Worm (Caenorhabditis elegans) whole organism, L1 larva: ENCODE data around the gene C01G5.3.

Experiments
- C04F5.9 ChIP-seq: sonication (generic microtip); optimal IDR thresholded peaks from 2 replicates; lab custom pipeline; 2016; ENCODE audit warnings: missing genetic modification characterization, missing compliant biosample characterization
- C16A3.4 ChIP-seq: fragments of 150-350 bp; optimal IDR thresholded peaks from 2 replicates; lab custom pipeline; 2014; ENCODE audit warnings: missing biosample characterization, missing genetic modification characterization
- F16B12.6 ChIP-seq: fragments of 150-350 bp; optimal IDR thresholded peaks from 2 replicates; lab custom pipeline; 2014; ENCODE audit warnings: missing biosample characterization, missing genetic modification characterization
- aha-1 ChIP-seq: fragments of 150-350 bp; optimal IDR thresholded peaks from 2 replicates; lab custom pipeline; 2014; ENCODE audit warnings: missing biosample characterization, missing genetic modification characterization
- aly-2 ChIP-seq: fragments of 150-350 bp; optimal IDR thresholded peaks from 2 replicates; lab custom pipeline; 2014; ENCODE audit warnings: missing biosample characterization, missing genetic modification characterization
- ceh-63 ChIP-seq: fragments of 200-800 bp; sonication (Bioruptor generic); optimal IDR thresholded peaks from 2 replicates; lab custom pipeline; 2018; ENCODE audit warnings: mild to moderate bottlenecking, missing genetic modification characterization, missing compliant biosample characterization
- ceh-8 ChIP-seq: fragments of 200-800 bp; sonication (Bioruptor generic); optimal IDR thresholded peaks from 2 replicates; lab custom pipeline; 2018; ENCODE audit warnings: mild to moderate bottlenecking, missing genetic modification characterization, moderate library complexity, missing compliant biosample characterization
- ceh-82 ChIP-seq, 3 experiments: fragments of 150-350 bp in 1 of 3; sonication (generic microtip) in 2 of 3; optimal IDR thresholded peaks; 2 replicates each; lab custom pipeline; 2014 to 2017; ENCODE audit warnings: missing biosample characterization in 3 of 3, missing genetic modification characterization in 3 of 3
- ceh-90 ChIP-seq: sonication (generic microtip); optimal IDR thresholded peaks from 2 replicates; lab custom pipeline; 2016; ENCODE audit warnings: missing genetic modification characterization, missing compliant biosample characterization
- ces-1 ChIP-seq: fragments of 150-350 bp; optimal IDR thresholded peaks from 2 replicates; lab custom pipeline; 2014; ENCODE audit warnings: missing biosample characterization, missing genetic modification reagents, missing genetic modification characterization
- dpl-1 ChIP-seq, 3 experiments: fragments of 150-350 bp in 2 of 3; sonication (generic microtip) in 1 of 3; optimal IDR thresholded peaks; 2 replicates each; lab custom pipeline; 2014 to 2017; ENCODE audit warnings: missing biosample characterization in 3 of 3, missing genetic modification characterization in 3 of 3, missing genetic modification reagents in 3 of 3
- dsc-1 ChIP-seq: sonication (generic microtip); optimal IDR thresholded peaks from 2 replicates; lab custom pipeline; 2016; ENCODE audit warnings: mild to moderate bottlenecking, missing genetic modification characterization, missing compliant biosample characterization
- elt-2 ChIP-seq: sonication (generic microtip); optimal IDR thresholded peaks from 2 replicates; lab custom pipeline; 2016; ENCODE audit warnings: missing genetic modification characterization, mild to moderate bottlenecking, inconsistent platforms, missing compliant biosample characterization, missing genetic modification reagents
- elt-3 ChIP-seq, 6 experiments: fragments of 150-350 bp in 1 of 6; sonication (generic microtip); optimal IDR thresholded peaks; 2 replicates each; lab custom pipeline; 2017 to 2018; ENCODE audit warnings: missing biosample characterization in 6 of 6, missing genetic modification characterization in 6 of 6, inconsistent platforms in 1 of 6
- ets-5 ChIP-seq: fragments of 200-800 bp; sonication (Bioruptor generic); IDR thresholded peaks from 2 replicates; pipeline ENCODE4 v1.3.6; 2022; ENCODE audit warnings: missing genetic modification characterization, missing compliant biosample characterization
- fkh-10 ChIP-seq: sonication (generic microtip); optimal IDR thresholded peaks from 2 replicates; lab custom pipeline; 2017; ENCODE audit warnings: missing biosample characterization, missing genetic modification reagents, missing genetic modification characterization
- fkh-4 ChIP-seq: sonication (generic microtip); optimal IDR thresholded peaks from 2 replicates; lab custom pipeline; 2016; ENCODE audit warnings: missing compliant biosample characterization, missing genetic modification characterization, borderline replicate concordance
- fkh-8 ChIP-seq: sonication (generic microtip); optimal IDR thresholded peaks from 2 replicates; lab custom pipeline; 2016; ENCODE audit warnings: mild to moderate bottlenecking, missing genetic modification characterization, missing compliant biosample characterization
- fos-1 ChIP-seq: fragments of 150-350 bp; optimal IDR thresholded peaks from 2 replicates; lab custom pipeline; 2014; ENCODE audit warnings: missing biosample characterization, missing genetic modification characterization
- hlh-17 ChIP-seq: fragments of 200-800 bp; sonication (Bioruptor generic); optimal IDR thresholded peaks from 2 replicates; lab custom pipeline; 2018; ENCODE audit warnings: missing genetic modification characterization, mild to moderate bottlenecking, missing compliant biosample characterization, moderate library complexity, borderline replicate concordance
- hpl-2 ChIP-seq: fragments of 150-350 bp; optimal IDR thresholded peaks from 2 replicates; lab custom pipeline; 2014; ENCODE audit warnings: missing biosample characterization, missing genetic modification reagents, missing genetic modification characterization
- isw-1 ChIP-seq: fragments of 200-800 bp; sonication (Bioruptor generic); IDR thresholded peaks from 2 replicates; pipeline ENCODE4 v1.3.6; 2022; ENCODE audit warnings: missing genetic modification characterization, missing compliant biosample characterization
- jun-1 ChIP-seq: fragments of 150-350 bp; optimal IDR thresholded peaks from 2 replicates; lab custom pipeline; 2014; ENCODE audit warnings: missing biosample characterization, missing genetic modification reagents, missing genetic modification characterization
- lin-13 ChIP-seq: fragments of 150-350 bp; optimal IDR thresholded peaks from 2 replicates; lab custom pipeline; 2014; ENCODE audit warnings: missing biosample characterization, missing genetic modification reagents, missing genetic modification characterization
- lin-14 ChIP-seq: fragments of 200-800 bp; sonication (Bioruptor generic); optimal IDR thresholded peaks from 2 replicates; lab custom pipeline; 2018; ENCODE audit warnings: mild to moderate bottlenecking, missing genetic modification characterization, moderate library complexity, missing compliant biosample characterization
- lin-35 ChIP-seq, 2 experiments: fragments of 150-350 bp; optimal IDR thresholded peaks; 2 replicates each; lab custom pipeline; 2014; ENCODE audit warnings: missing biosample characterization in 2 of 2, missing genetic modification characterization in 2 of 2, missing genetic modification reagents in 2 of 2
- lin-39 ChIP-seq: fragments of 150-350 bp; optimal IDR thresholded peaks from 2 replicates; lab custom pipeline; 2014; ENCODE audit warnings: missing biosample characterization, missing genetic modification reagents, missing genetic modification characterization
- lir-3 ChIP-seq: sonication (generic microtip); optimal IDR thresholded peaks from 2 replicates; lab custom pipeline; 2016; ENCODE audit warnings: mild to moderate bottlenecking, missing genetic modification characterization, moderate library complexity, missing compliant biosample characterization; ENCODE audit not compliant: poor library complexity
- lsy-2 ChIP-seq, 2 experiments: fragments of 150-350 bp; optimal IDR thresholded peaks; 2 replicates each; lab custom pipeline; 2014; ENCODE audit warnings: missing biosample characterization in 2 of 2, missing genetic modification characterization in 2 of 2
- mab-9 ChIP-seq: fragments of 200-800 bp; sonication (Bioruptor generic); IDR thresholded peaks from 2 replicates; pipeline ENCODE4 v1.3.6; 2022; ENCODE audit warnings: missing genetic modification reagents, missing genetic modification characterization, missing compliant biosample characterization
- mdl-1 ChIP-seq, 2 experiments: fragments of 150-350 bp; optimal IDR thresholded peaks; 2 replicates each; lab custom pipeline; 2014 to 2017; ENCODE audit warnings: missing biosample characterization in 2 of 2, missing genetic modification characterization in 2 of 2, inconsistent platforms in 1 of 2
- mef-2 ChIP-seq: fragments of 150-350 bp; optimal IDR thresholded peaks from 2 replicates; lab custom pipeline; 2014; ENCODE audit warnings: missing biosample characterization, missing genetic modification characterization
- mep-1 ChIP-seq: fragments of 150-350 bp; optimal IDR thresholded peaks from 2 replicates; lab custom pipeline; 2014; ENCODE audit warnings: missing biosample characterization, missing genetic modification characterization
- nhr-19 ChIP-seq: fragments of 200-800 bp; sonication (Bioruptor generic); conservative IDR thresholded peaks from 2 replicates; pipeline ENCODE4 v1.3.6; 2022; ENCODE audit warnings: missing genetic modification characterization, missing compliant biosample characterization
- nhr-28 ChIP-seq: fragments of 150-350 bp; optimal IDR thresholded peaks from 2 replicates; lab custom pipeline; 2014; ENCODE audit warnings: missing biosample characterization, missing genetic modification characterization
- nhr-47 ChIP-seq: sonication (generic microtip); optimal IDR thresholded peaks from 2 replicates; lab custom pipeline; 2016; ENCODE audit warnings: mild to moderate bottlenecking, missing genetic modification characterization, moderate library complexity, missing compliant biosample characterization
- nhr-71 ChIP-seq: sonication (generic microtip); optimal IDR thresholded peaks from 2 replicates; lab custom pipeline; 2016; ENCODE audit warnings: mild to moderate bottlenecking, missing genetic modification characterization, moderate library complexity, missing compliant biosample characterization
- nhr-77 ChIP-seq: fragments of 150-350 bp; optimal IDR thresholded peaks from 2 replicates; lab custom pipeline; 2014; ENCODE audit warnings: missing biosample characterization, missing genetic modification characterization
- nhr-90 ChIP-seq: sonication (generic microtip); optimal IDR thresholded peaks from 2 replicates; lab custom pipeline; 2016; ENCODE audit warnings: mild to moderate bottlenecking, missing genetic modification characterization, missing compliant biosample characterization; ENCODE audit not compliant: poor library complexity
- pax-3 ChIP-seq: fragments of 200-800 bp; sonication (Bioruptor generic); optimal IDR thresholded peaks from 2 replicates; lab custom pipeline; 2018; ENCODE audit warnings: mild to moderate bottlenecking, missing genetic modification characterization, moderate library complexity, missing compliant biosample characterization
- pqm-1 ChIP-seq: sonication (generic microtip); optimal IDR thresholded peaks from 3 replicates; lab custom pipeline; 2017; ENCODE audit warnings: missing biosample characterization, missing genetic modification characterization
- skn-1 ChIP-seq: fragments of 150-350 bp; optimal IDR thresholded peaks from 2 replicates; lab custom pipeline; 2014; ENCODE audit warnings: missing biosample characterization, missing genetic modification characterization
- snu-23 ChIP-seq: sonication (generic microtip); optimal IDR thresholded peaks from 2 replicates; lab custom pipeline; 2016; ENCODE audit warnings: missing genetic modification characterization, missing compliant biosample characterization
- sup-37 ChIP-seq: fragments of 200-800 bp; sonication (Bioruptor generic); optimal IDR thresholded peaks from 2 replicates; lab custom pipeline; 2018; ENCODE audit warnings: mild to moderate bottlenecking, missing genetic modification characterization, missing compliant biosample characterization
- tbx-2 ChIP-seq: sonication (generic microtip); optimal IDR thresholded peaks from 2 replicates; lab custom pipeline; 2016; ENCODE audit warnings: missing genetic modification characterization, missing compliant biosample characterization
- unc-130 ChIP-seq: fragments of 150-350 bp; optimal IDR thresholded peaks from 2 replicates; lab custom pipeline; 2017; ENCODE audit warnings: missing biosample characterization, missing genetic modification characterization, inconsistent platforms
- unc-62 ChIP-seq: fragments of 150-350 bp; optimal IDR thresholded peaks from 2 replicates; lab custom pipeline; 2014; ENCODE audit warnings: missing biosample characterization, missing genetic modification reagents, missing genetic modification characterization
- unc-86 ChIP-seq: sonication (generic microtip); optimal IDR thresholded peaks from 2 replicates; lab custom pipeline; 2016; ENCODE audit warnings: missing genetic modification characterization, missing compliant biosample characterization
- unc-98 ChIP-seq: fragments of 200-800 bp; sonication (Bioruptor generic); IDR thresholded peaks from 2 replicates; pipeline ENCODE4 v1.3.6; 2022; ENCODE audit warnings: missing genetic modification characterization, missing compliant biosample characterization
- xbp-1 ChIP-seq: sonication (generic microtip); optimal IDR thresholded peaks from 2 replicates; lab custom pipeline; 2016; ENCODE audit warnings: missing genetic modification characterization, missing compliant biosample characterization
- zip-4 ChIP-seq: fragments of 200-800 bp; sonication (Bioruptor generic); optimal IDR thresholded peaks from 2 replicates; lab custom pipeline; 2018; ENCODE audit warnings: mild to moderate bottlenecking, missing genetic modification characterization, moderate library complexity, missing compliant biosample characterization
- ztf-4 ChIP-seq: fragments of 150-350 bp; optimal IDR thresholded peaks from 2 replicates; lab custom pipeline; 2014; ENCODE audit warnings: missing biosample characterization, missing genetic modification characterization

The C01G5.3 gene

DNA sequence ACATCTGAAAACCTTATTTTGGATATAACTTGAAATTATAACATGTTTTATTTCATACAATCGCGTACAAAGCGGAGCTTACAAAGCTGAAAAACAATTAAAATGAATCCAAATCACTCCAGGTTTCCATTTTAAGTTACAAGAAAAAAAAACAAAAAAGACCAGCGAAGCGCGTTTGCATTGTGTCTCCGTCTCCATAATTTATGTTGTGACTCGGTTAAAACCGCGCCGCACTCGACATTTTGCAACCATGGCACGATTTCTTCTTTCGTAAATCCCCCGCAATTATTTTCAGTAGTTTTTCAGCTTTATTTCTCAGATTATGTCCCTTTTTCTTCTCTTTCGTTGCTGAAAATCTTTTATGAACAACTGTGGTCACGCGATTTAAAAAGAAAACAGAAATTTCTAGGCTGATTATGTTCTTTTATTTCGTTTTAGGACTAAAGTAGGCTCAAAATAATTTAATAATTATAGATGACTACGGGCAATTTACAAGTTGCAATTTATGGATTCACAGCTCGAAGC is 49.5 kb downstream of the C01G5.3 start, which contains the start of the genes F38A5.2 and dnj-11:
F38A5.2 (minus strand) TSS at position 4 of the 525 bp plus-strand sequence.
dnj-11 (plus strand) TSS at position 475 of the 525 bp plus-strand sequence.
- peak; percentile 70 for TF ChIP-seq lin-13 (GFP tag; lab: Kevin White, UChicago)
- peak; percentile 88 for TF ChIP-seq isw-1
- TF ChIP-seq elt-3 (tag; optimal IDR thresholded peaks at IDR 0.05; lab: Kevin White, UChicago) = peak in 2 of 6 experiments; percentile 64 to 89
- TF ChIP-seq ets-5 (GFP tag; lab: Robert Waterston, UW) = no peak
- peak; percentile 88 for TF ChIP-seq mep-1 (tag; lab: Kevin White, UChicago)
- TF ChIP-seq dsc-1 (tag; lab: Kevin White, UChicago) = peak; percentile 75
- no peak for TF ChIP-seq ces-1
- peak; percentile 70 to 93 (median 80) for TF ChIP-seq ceh-82 (tag; optimal IDR thresholded peaks at IDR 0.05; lab: Kevin White, UChicago)
- TF ChIP-seq fos-1 (tag; lab: Kevin White, UChicago) = peak; percentile 62
- TF ChIP-seq nhr-71 (tag; lab: Kevin White, UChicago) = peak; percentile 90
- no peak for TF ChIP-seq pqm-1
- TF ChIP-seq nhr-90 (tag; lab: Kevin White, UChicago) = peak; percentile 84
- TF ChIP-seq aha-1 (tag; lab: Kevin White, UChicago) = peak; percentile 13
- peak; percentile 60 for TF ChIP-seq F16B12.6 (tag; lab: Kevin White, UChicago)
- TF ChIP-seq lin-39 = peak; percentile 59
- TF ChIP-seq elt-2 (tag; lab: Kevin White, UChicago) = peak; percentile 37
- TF ChIP-seq nhr-28 (tag; lab: Kevin White, UChicago) = no peak
- peak; percentile 91 for TF ChIP-seq snu-23 (GFP tag; lab: Kevin White, UChicago)
- TF ChIP-seq lin-14 = peak; percentile 89
- peak; percentile 86 for TF ChIP-seq C16A3.4 (tag; lab: Kevin White, UChicago)
- TF ChIP-seq nhr-77 (tag; lab: Kevin White, UChicago) = peak; percentile 77
- peak; percentile 86 for TF ChIP-seq tbx-2 (tag; lab: Kevin White, UChicago)
- TF ChIP-seq ceh-63 (GFP tag; lab: Kevin White, UChicago) = no peak
- TF ChIP-seq sup-37 = peak; percentile 7
- peak; percentile 88 for TF ChIP-seq nhr-47 (tag; lab: Kevin White, UChicago)
- peak; percentile 28 for TF ChIP-seq C04F5.9 (tag; lab: Kevin White, UChicago)
- no peak for TF ChIP-seq unc-98 (GFP tag; lab: Robert Waterston, UW)
- no peak for TF ChIP-seq hlh-17 (GFP tag; lab: Kevin White, UChicago)
- TF ChIP-seq ztf-4 (tag; lab: Kevin White, UChicago) = peak; percentile 29
- peak; percentile 85 for TF ChIP-seq aly-2 (tag; lab: Kevin White, UChicago)
- TF ChIP-seq zip-4 (GFP tag; lab: Kevin White, UChicago) = peak; percentile 58
- TF ChIP-seq lin-35 (GFP tag; optimal IDR thresholded peaks at IDR 0.05; lab: Kevin White, UChicago) = peak; percentile 86 to 91
- peak; percentile 90 for TF ChIP-seq unc-130 (tag; lab: Kevin White, UChicago)
- TF ChIP-seq dpl-1 (GFP tag; optimal IDR thresholded peaks at IDR 0.05; lab: Kevin White, UChicago) = peak; percentile 79 to 86 (median 83)
- TF ChIP-seq mab-9 (GFP tag; lab: Robert Waterston, UW) = no peak
- peak; percentile 80 for TF ChIP-seq unc-86
- no peak for TF ChIP-seq mef-2 (tag; lab: Kevin White, UChicago)
- peak; percentile 86 for TF ChIP-seq xbp-1 (tag; lab: Kevin White, UChicago)
- TF ChIP-seq skn-1 (tag; lab: Kevin White, UChicago) = peak; percentile 90
- peak; percentile 81 for TF ChIP-seq fkh-8
- peak; percentile 65 for TF ChIP-seq fkh-10 (GFP tag; lab: Kevin White, UChicago)
- TF ChIP-seq hpl-2 (GFP tag; lab: Kevin White, UChicago) = peak; percentile 62
- TF ChIP-seq nhr-19 (GFP tag; lab: Robert Waterston, UW) = peak; percentile 82
- TF ChIP-seq mdl-1 (tag; optimal IDR thresholded peaks at IDR 0.05; lab: Kevin White, UChicago) = peak in 1 of 2 experiments; percentile 76
- peak; percentile 87 to 93 for TF ChIP-seq lsy-2 (tag; optimal IDR thresholded peaks at IDR 0.05; lab: Kevin White, UChicago)
- TF ChIP-seq unc-62 (GFP tag; lab: Kevin White, UChicago) = no peak
- peak; percentile 69 for TF ChIP-seq jun-1 (tag; lab: Kevin White, UChicago)
- TF ChIP-seq pax-3 (tag; lab: Kevin White, UChicago) = peak; percentile 48
- TF ChIP-seq lir-3 (tag; lab: Kevin White, UChicago) = peak; percentile 66
- no peak for TF ChIP-seq ceh-90 (tag; lab: Kevin White, UChicago)
- TF ChIP-seq ceh-8 (GFP tag; lab: Kevin White, UChicago) = no peak
- no peak for TF ChIP-seq fkh-4
